Worm (Caenorhabditis elegans): ENCODE measurements around the gene T06C12.9.

The T06C12.9 gene

DNA sequence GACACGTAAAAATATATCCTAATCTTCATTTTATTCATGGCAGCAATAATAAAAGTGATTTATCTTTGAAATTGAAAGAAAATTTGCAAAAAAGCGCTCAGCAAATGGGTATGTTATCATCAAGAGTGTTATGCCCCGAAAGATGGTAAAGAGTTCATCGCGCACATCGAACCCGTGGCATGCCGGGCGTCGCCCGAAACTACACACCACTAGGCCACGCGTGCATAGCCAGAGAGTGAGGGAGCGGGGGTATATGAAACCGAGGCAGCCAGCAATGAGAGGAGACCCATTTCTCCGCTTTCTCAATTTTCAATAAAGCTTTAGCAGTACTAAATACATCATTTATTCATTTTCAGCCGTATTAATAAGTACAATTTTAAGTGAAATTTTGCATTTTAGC lies 12.1 kb downstream of the T06C12.9 start (continued):
- TF ChIP-seq dve-1 (tag; optimal IDR thresholded peaks at IDR 0.05; ENCODE audit: insufficient read depth), result no peak
- peak; percentile 85 for TF ChIP-seq dmd-9 (GFP tag; IDR thresholded peaks at IDR 0.05)
- TF ChIP-seq dmd-8 (GFP tag; IDR thresholded peaks at IDR 0.05), result peak; percentile 99
- peak; percentile 93 for TF ChIP-seq ZK337.2 (GFP tag; IDR thresholded peaks at IDR 0.05)
- TF ChIP-seq nhr-10 (tag; optimal IDR thresholded peaks at IDR 0.05), result peak; percentile 27
- TF ChIP-seq Y48G9A.11 (GFP tag; IDR thresholded peaks at IDR 0.05), result peak; percentile 91
- peak; percentile 90 for TF ChIP-seq duxl-1 (tag; optimal IDR thresholded peaks at IDR 0.05; ENCODE audit: poor library complexity)
- peak; percentile 93 for TF ChIP-seq Y5F2A.4 (GFP tag; optimal IDR thresholded peaks at IDR 0.05)
- TF ChIP-seq egl-27 (tag; optimal IDR thresholded peaks at IDR 0.05), result no peak
- TF ChIP-seq tra-1 (GFP tag; IDR thresholded peaks at IDR 0.05), result peak; percentile 96
- peak in 1 of 2 experiments; percentile 42 for TF ChIP-seq lsy-2 (tag; optimal IDR thresholded peaks at IDR 0.05)
- no peak for TF ChIP-seq ama-1 (optimal IDR thresholded peaks at IDR 0.05)
- peak; percentile 74 for TF ChIP-seq aly-2 (tag; optimal IDR thresholded peaks at IDR 0.05)
- TF ChIP-seq Y75B8A.6 (GFP tag; IDR thresholded peaks at IDR 0.05), result peak; percentile 97
- TF ChIP-seq daf-16 (GFP tag; optimal IDR thresholded peaks at IDR 0.05), result peak; percentile 75 to 97
- peak; percentile 79 for TF ChIP-seq daf-16 (tag; optimal IDR thresholded peaks at IDR 0.05)
- TF ChIP-seq spr-1 (tag; optimal IDR thresholded peaks at IDR 0.05), result peak; percentile 93
- peak; percentile 26 for TF ChIP-seq ces-1 (GFP tag; optimal IDR thresholded peaks at IDR 0.05)
- TF ChIP-seq zag-1 (tag; optimal IDR thresholded peaks at IDR 0.05), result no peak

ce11 chrV:15872273-15872672 lies 13.6 kb downstream of the T06C12.9 start, which contains the start of gene str-56:
str-56 (plus strand) TSS chrV:15872573.
- TF ChIP-seq ceh-20 (GFP tag; IDR thresholded peaks at IDR 0.05), result no peak
- TF ChIP-seq tra-1 (GFP tag; IDR thresholded peaks at IDR 0.05), result no peak
- no peak for TF ChIP-seq nhr-41 (GFP tag; IDR thresholded peaks at IDR 0.05)
- TF ChIP-seq F44E2.7 (GFP tag; IDR thresholded peaks at IDR 0.05), result no peak
- TF ChIP-seq ZK337.2 (GFP tag; IDR thresholded peaks at IDR 0.05), result no peak
- no peak for TF ChIP-seq saeg-2 (GFP tag; IDR thresholded peaks at IDR 0.05)
- no peak for TF ChIP-seq mdt-29 (GFP tag; IDR thresholded peaks at IDR 0.05)
- TF ChIP-seq nhr-6 (tag; optimal IDR thresholded peaks at IDR 0.05), result no peak
- no peak for TF ChIP-seq ceh-32 (tag; optimal IDR thresholded peaks at IDR 0.05; ENCODE audit: poor library complexity)
- TF ChIP-seq lin-39 (tag; optimal IDR thresholded peaks at IDR 0.05), result no peak
- TF ChIP-seq zip-11 (GFP tag; IDR thresholded peaks at IDR 0.05), result no peak
- TF ChIP-seq duxl-1 (tag; optimal IDR thresholded peaks at IDR 0.05; ENCODE audit: poor library complexity), result no peak
- no peak for TF ChIP-seq nhr-10 (tag; optimal IDR thresholded peaks at IDR 0.05)
- TF ChIP-seq spr-1 (tag; optimal IDR thresholded peaks at IDR 0.05), result no peak
- TF ChIP-seq Y105C5A.15 (GFP tag; IDR thresholded peaks at IDR 0.05), result no peak
- TF ChIP-seq D1046.2 (GFP tag; IDR thresholded peaks at IDR 0.05), result no peak
- TF ChIP-seq lin-13 (GFP tag; optimal IDR thresholded peaks at IDR 0.05), result no peak
- no peak for TF ChIP-seq dpl-1 (GFP tag; optimal IDR thresholded peaks at IDR 0.05)
- no peak for TF ChIP-seq nhr-77 (tag; optimal IDR thresholded peaks at IDR 0.05)
- no peak for TF ChIP-seq lin-29 (GFP tag; IDR thresholded peaks at IDR 0.05)

ce11 chrV:15870356-15870755 lies 15.5 kb downstream of the T06C12.9 start, which contains the start of gene str-57:
str-57 (plus strand) TSS chrV:15870656.
- TF ChIP-seq aha-1 (tag) (peak; percentile 18), hif-1 (tag; optimal IDR thresholded peaks at IDR 0.05) (no peak), T26A8.4 (GFP tag; IDR thresholded peaks at IDR 0.05) (no peak)

ce11 chrV:15867373-15867772 lies 18.5 kb downstream of the T06C12.9 start, which contains the start of gene fbxa-197:
fbxa-197 (plus strand) TSS chrV:15867673.
- TF ChIP-seq jun-1 (tag; optimal IDR thresholded peaks at IDR 0.05) (no peak), pqm-1 (tag; optimal IDR thresholded peaks at IDR 0.05) (no peak), spr-1 (tag; optimal IDR thresholded peaks at IDR 0.05) (no peak), mep-1 (tag; optimal IDR thresholded peaks at IDR 0.05) (no peak), zfp-3 (GFP tag; conservative IDR thresholded peaks at IDR 0.05) (no peak), T20F7.1 (GFP tag; optimal IDR thresholded peaks at IDR 0.05) (no peak), nhr-6 (tag; optimal IDR thresholded peaks at IDR 0.05) (no peak), F49E8.2 (tag; optimal IDR thresholded peaks at IDR 0.05; ENCODE audit: borderline replicate concordance) (no peak), nhr-42 (GFP tag; IDR thresholded peaks at IDR 0.05) (no peak), lir-3 (tag; optimal IDR thresholded peaks at IDR 0.05) (no peak), nhr-41 (GFP tag; IDR thresholded peaks at IDR 0.05) (no peak)

Measured in whole organism, L4 larva.